Worm (Caenorhabditis elegans) whole organism, late embryonic: ENCODE results near the gene F59C12.3.

ENCODE experiments used
- T23F11.4 ChIP-seq: fragments of 200-800 bp; sonication (Bioruptor generic); optimal IDR thresholded peaks from 2 replicates; lab custom pipeline; 2018; ENCODE audit warnings: mild to moderate bottlenecking, missing genetic modification characterization, missing compliant biosample characterization
- Y22D7AL.16 ChIP-seq: sonication (generic microtip); optimal IDR thresholded peaks from 2 replicates; lab custom pipeline; 2016; ENCODE audit warnings: missing genetic modification characterization, missing compliant biosample characterization
- ama-1 ChIP-seq: fragments of 150-350 bp; optimal IDR thresholded peaks from 2 replicates; lab custom pipeline; 2014
- ceh-2 ChIP-seq: sonication (generic microtip); optimal IDR thresholded peaks from 2 replicates; lab custom pipeline; 2016; ENCODE audit warnings: missing genotype, missing genetic modification characterization, missing compliant biosample characterization
- ceh-9 ChIP-seq: sonication (generic microtip); optimal IDR thresholded peaks from 2 replicates; lab custom pipeline; 2016; ENCODE audit warnings: mild to moderate bottlenecking, missing genetic modification characterization, inconsistent platforms, missing compliant biosample characterization
- elt-2 ChIP-seq: sonication (generic microtip); optimal IDR thresholded peaks from 2 replicates; lab custom pipeline; 2016; ENCODE audit warnings: missing genetic modification reagents, missing genetic modification characterization, missing compliant biosample characterization
- ets-4 ChIP-seq: sonication (generic microtip); optimal IDR thresholded peaks from 2 replicates; lab custom pipeline; 2016; ENCODE audit warnings: missing genetic modification characterization, missing compliant biosample characterization
- lin-11 ChIP-seq: fragments of 200-800 bp; sonication (Bioruptor generic); optimal IDR thresholded peaks from 2 replicates; lab custom pipeline; 2018; ENCODE audit warnings: mild to moderate bottlenecking, missing genetic modification characterization, missing compliant biosample characterization
- nfya-1 ChIP-seq: sonication (generic microtip); optimal IDR thresholded peaks from 2 replicates; lab custom pipeline; 2017; ENCODE audit warnings: missing genetic modification characterization, mild to moderate bottlenecking, missing compliant biosample characterization, antibody characterized with exemption, moderate library complexity
- pat-9 ChIP-seq: fragments of 200-800 bp; sonication (Bioruptor generic); optimal IDR thresholded peaks from 2 replicates; lab custom pipeline; 2018; ENCODE audit warnings: mild to moderate bottlenecking, missing genetic modification characterization, moderate library complexity, missing compliant biosample characterization
- sox-2 ChIP-seq: fragments of 200-800 bp; sonication (Bioruptor generic); IDR thresholded peaks from 2 replicates; pipeline ENCODE4 v1.3.6; 2022; ENCODE audit warnings: missing genetic modification reagents, missing genetic modification characterization, missing compliant biosample characterization
- tbx-7 ChIP-seq: sonication (generic microtip); optimal IDR thresholded peaks from 2 replicates; lab custom pipeline; 2016; ENCODE audit warnings: missing genotype, missing genetic modification characterization, missing compliant biosample characterization
- zip-5 ChIP-seq: sonication (generic microtip); optimal IDR thresholded peaks from 2 replicates; lab custom pipeline; 2016; ENCODE audit warnings: missing genetic modification characterization, missing compliant biosample characterization

ce11 chrX:16629773-16630172 lies 20.4 kb upstream of the F59C12.3 start:
- TF ChIP-seq sox-2 (GFP tag; lab: Robert Waterston, UW) (no peak), pat-9 (tag; lab: Kevin White, UChicago) (no peak), ceh-2 (tag; lab: Kevin White, UChicago) (no peak), elt-2 (tag; lab: Kevin White, UChicago) (no peak), nfya-1 (no peak), ama-1 (lab: Kevin White, UChicago) (no peak), T23F11.4 (GFP tag; lab: Kevin White, UChicago) (no peak), Y22D7AL.16 (tag; lab: Kevin White, UChicago) (no peak), ceh-9 (tag; lab: Kevin White, UChicago) (no peak), lin-11 (tag; lab: Kevin White, UChicago) (no peak), zip-5 (tag; lab: Kevin White, UChicago) (no peak), tbx-7 (tag; lab: Kevin White, UChicago) (no peak), ets-4 (tag; lab: Kevin White, UChicago) (no peak)
